Worm (Caenorhabditis elegans): Measurements from ENCODE around the gene Y82E9BR.17.

DNA sequence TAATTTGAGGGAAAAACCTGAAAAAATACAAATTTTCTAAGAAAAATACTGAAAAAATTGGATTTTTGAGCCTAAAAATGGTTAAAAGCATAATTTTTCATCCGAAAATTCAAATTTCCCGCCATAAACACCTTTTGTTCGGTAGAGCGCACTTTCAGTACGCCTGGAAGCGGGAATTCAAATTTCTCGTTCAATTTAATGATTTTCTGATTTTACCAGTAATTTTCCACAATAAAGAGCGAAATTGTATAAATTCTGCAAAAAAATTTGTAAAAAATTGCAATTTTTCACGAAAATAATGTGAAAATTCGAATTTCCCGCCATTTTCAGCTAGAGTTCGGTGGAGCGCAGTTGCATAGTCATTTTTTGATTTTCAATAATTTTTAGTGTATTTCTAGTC is 27.1 kb downstream of the Y82E9BR.17 start:
- TF ChIP-seq ama-1 (optimal IDR thresholded peaks at IDR 0.05) (no peak), sea-1 (GFP tag; conservative IDR thresholded peaks at IDR 0.05) (no peak), ceh-13 (GFP tag; optimal IDR thresholded peaks at IDR 0.05) (no peak), F13C5.2 (tag; optimal IDR thresholded peaks at IDR 0.05) (no peak), pes-1 (GFP tag; IDR thresholded peaks at IDR 0.05) (no peak), tbx-11 (GFP tag; IDR thresholded peaks at IDR 0.05) (no peak), B0310.2 (tag; optimal IDR thresholded peaks at IDR 0.05) (no peak), ets-7 (tag; optimal IDR thresholded peaks at IDR 0.05) (no peak), tra-4 (tag; optimal IDR thresholded peaks at IDR 0.05) (no peak), tbx-37 (GFP tag; conservative IDR thresholded peaks at IDR 0.05) (no peak), aly-1 (tag; optimal IDR thresholded peaks at IDR 0.05) (no peak)
